Fruit fly (Drosophila melanogaster): ENCODE data around the gene Usf.

DNA sequence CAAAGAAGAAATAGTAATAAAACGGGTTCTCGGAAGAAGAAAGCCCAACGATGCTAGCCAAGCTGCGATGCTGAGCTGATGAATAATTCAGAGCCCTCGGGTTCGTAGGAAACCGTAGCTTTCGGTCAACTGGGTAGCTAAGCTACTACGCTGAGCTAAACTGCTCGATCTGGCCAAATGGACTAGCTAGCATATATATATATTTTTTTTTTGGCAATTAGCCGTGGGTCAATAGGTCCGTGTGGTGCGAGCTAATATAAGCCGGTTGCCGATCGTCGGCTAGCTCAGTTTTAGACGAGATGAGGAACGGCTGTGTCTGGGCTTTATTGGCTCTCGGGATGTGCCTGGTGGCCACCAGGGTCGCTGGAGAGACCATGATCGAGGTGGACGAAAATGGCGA is 9.2 kb upstream of the Usf start, which contains the start of gene CG3546:
- no peak for TF ChIP-seq CG8478 (optimal IDR thresholded peaks at IDR 0.05)
- TF ChIP-seq psq (optimal IDR thresholded peaks at IDR 0.05): no peak
- TF ChIP-seq EcR (GFP tag; optimal IDR thresholded peaks at IDR 0.05): no peak
- no peak for TF ChIP-seq pan (optimal IDR thresholded peaks at IDR 0.05)
- no peak for TF ChIP-seq usp (GFP tag; optimal IDR thresholded peaks at IDR 0.05)
